Worm (Caenorhabditis elegans) whole organism, L2 larva: ENCODE measurements around the gene F36H5.18.

Source experiments
- ZK546.5 ChIP-seq: sonication (generic microtip); optimal IDR thresholded peaks from 2 replicates; lab custom pipeline; 2017; ENCODE audit warnings: missing biosample characterization, missing genetic modification characterization
- aly-2 ChIP-seq: fragments of 150-350 bp; optimal IDR thresholded peaks from 2 replicates; lab custom pipeline; 2014; ENCODE audit warnings: missing biosample characterization, missing genetic modification characterization
- ama-1 ChIP-seq: fragments of 150-350 bp; optimal IDR thresholded peaks from 2 replicates; lab custom pipeline; 2018; ENCODE audit warnings: inconsistent platforms
- ceh-16 ChIP-seq: fragments of 150-350 bp; optimal IDR thresholded peaks from 2 replicates; lab custom pipeline; 2014; ENCODE audit warnings: missing biosample characterization, missing genetic modification characterization
- lin-39 ChIP-seq: fragments of 150-350 bp; optimal IDR thresholded peaks from 2 replicates; lab custom pipeline; 2014; ENCODE audit warnings: missing biosample characterization, missing genetic modification reagents, missing genetic modification characterization
- nhr-12 ChIP-seq: fragments of 150-350 bp; optimal IDR thresholded peaks from 2 replicates; lab custom pipeline; 2014; ENCODE audit warnings: missing biosample characterization, missing genetic modification characterization
- nhr-129 ChIP-seq: fragments of 150-350 bp; optimal IDR thresholded peaks from 2 replicates; lab custom pipeline; 2014; ENCODE audit warnings: missing biosample characterization, missing genetic modification characterization
- nhr-6 ChIP-seq: fragments of 150-350 bp; optimal IDR thresholded peaks from 2 replicates; lab custom pipeline; 2014; ENCODE audit warnings: missing biosample characterization, missing genetic modification characterization
- unc-62 ChIP-seq: fragments of 150-350 bp; optimal IDR thresholded peaks from 2 replicates; lab custom pipeline; 2014; ENCODE audit warnings: missing biosample characterization, missing genetic modification reagents, missing genetic modification characterization
- zag-1 ChIP-seq: fragments of 150-350 bp; optimal IDR thresholded peaks from 2 replicates; lab custom pipeline; 2014; ENCODE audit warnings: missing biosample characterization, missing genetic modification characterization

- TF ChIP-seq ceh-16 (tag; lab: Kevin White, UChicago) (no peak), nhr-129 (tag; lab: Kevin White, UChicago) (no peak), lin-39 (tag; lab: Kevin White, UChicago) (no peak), aly-2 (tag; lab: Kevin White, UChicago) (no peak), unc-62 (GFP tag; lab: Kevin White, UChicago) (no peak), ZK546.5 (no peak), zag-1 (tag; lab: Kevin White, UChicago) (no peak), nhr-6 (no peak), nhr-12 (tag; lab: Kevin White, UChicago) (no peak), ama-1 (no peak)
Observed at ce11 chrII:1766715-1767114, 7.0 kb downstream of the F36H5.18 start.
